Fruit fly (Drosophila melanogaster): ENCODE measurements around the gene bdl.
A peak's percentile ranks its signal among the peaks of the same experiment; 100 is the strongest.

bdl gene

DNA sequence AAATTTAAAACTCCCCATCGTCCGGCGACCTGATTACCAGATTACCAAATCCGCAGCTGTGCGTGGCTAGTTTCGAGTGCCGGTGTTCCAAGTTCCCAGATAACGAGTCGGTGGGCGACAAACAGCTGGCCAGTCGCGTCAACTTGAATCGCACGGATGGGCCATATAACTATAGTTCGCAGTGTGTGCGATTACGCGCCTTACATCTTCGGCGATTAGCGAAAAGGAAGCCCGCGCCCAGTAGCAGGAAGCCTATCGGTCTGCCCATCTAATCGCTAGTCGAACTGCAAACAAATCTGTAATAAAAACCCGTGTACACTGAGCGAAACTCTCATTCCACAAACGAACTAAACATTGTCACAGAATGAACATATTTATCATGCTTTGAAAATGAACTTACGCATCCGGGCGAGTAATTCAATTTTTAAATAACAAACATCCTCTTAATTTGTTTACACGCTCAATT is 10.7 kb downstream of the bdl start (continued):
- TF ChIP-seq CG8290 (GFP tag; optimal IDR thresholded peaks at IDR 0.05) (no peak), CG8290 (tag; optimal IDR thresholded peaks at IDR 0.05) (peak in 1 of 2 experiments; percentile 22), CG17359 (tag; optimal IDR thresholded peaks at IDR 0.05) (no peak), CG10462 (GFP tag; optimal IDR thresholded peaks at IDR 0.05) (no peak), gfzf (GFP tag; optimal IDR thresholded peaks at IDR 0.05) (no peak), dan (GFP tag; IDR thresholded peaks at IDR 0.05) (no peak), CG4854 (GFP tag; optimal IDR thresholded peaks at IDR 0.05) (no peak), Ada2b (GFP tag; IDR thresholded peaks at IDR 0.05) (no peak), sens-2 (GFP tag; IDR thresholded peaks at IDR 0.05) (no peak), trh (GFP tag; optimal IDR thresholded peaks at IDR 0.05) (no peak), Hr39 (optimal IDR thresholded peaks at IDR 0.05) (no peak), ase (GFP tag; IDR thresholded peaks at IDR 0.05) (no peak), Scr (GFP tag; IDR thresholded peaks at IDR 0.05; ENCODE audit: partially characterized antibody) (peak; percentile 15; the same call in 1 of the 2 replicates), jigr1 (GFP tag; IDR thresholded peaks at IDR 0.05) (no peak), bsh (GFP tag; optimal IDR thresholded peaks at IDR 0.05) (no peak), Myb (GFP tag; optimal IDR thresholded peaks at IDR 0.05) (peak; percentile 16), salm (tag; optimal IDR thresholded peaks at IDR 0.05) (no peak), Dll (GFP tag; IDR thresholded peaks at IDR 0.05; ENCODE audit: partially characterized antibody) (0 out of 4 replicates have a peak, but pooled peaks have one; percentile 9), CG6254 (GFP tag; optimal IDR thresholded peaks at IDR 0.05) (no peak), zfh2 (GFP tag; optimal IDR thresholded peaks at IDR 0.05) (peak; percentile 38), slou (GFP tag; optimal IDR thresholded peaks at IDR 0.05) (no peak), Mes4 (GFP tag; optimal IDR thresholded peaks at IDR 0.05) (no peak), Mrtf (GFP tag; IDR thresholded peaks at IDR 0.05) (no peak), sug (tag; optimal IDR thresholded peaks at IDR 0.05) (peak; percentile 86), exex (tag; optimal IDR thresholded peaks at IDR 0.05) (peak; percentile 80), CG4360 (GFP tag; IDR thresholded peaks at IDR 0.05) (no peak), CG3281 (GFP tag; optimal IDR thresholded peaks at IDR 0.05) (peak; percentile 41), CG17385 (GFP tag; optimal IDR thresholded peaks at IDR 0.05) (no peak), CG14710 (tag; optimal IDR thresholded peaks at IDR 0.05) (no peak), CG6813 (GFP tag; optimal IDR thresholded peaks at IDR 0.05) (peak; percentile 20), CG14050 (GFP tag; IDR thresholded peaks at IDR 0.05) (no peak), CG12391 (tag; optimal IDR thresholded peaks at IDR 0.05) (peak; percentile 4), pan (optimal IDR thresholded peaks at IDR 0.05) (no peak), pan (GFP tag; optimal IDR thresholded peaks at IDR 0.05 in 1 of 2, IDR thresholded peaks at IDR 0.05 in 1 of 2) (no peak), CG11723 (GFP tag; optimal IDR thresholded peaks at IDR 0.05) (no peak), CG6765 (GFP tag; optimal IDR thresholded peaks at IDR 0.05) (peak; percentile 0), CG32532 (GFP tag; IDR thresholded peaks at IDR 0.05) (no peak), Trl (optimal IDR thresholded peaks at IDR 0.05) (no peak), Trl (GFP tag; optimal IDR thresholded peaks at IDR 0.05) (no peak), CG2120 (GFP tag; optimal IDR thresholded peaks at IDR 0.05) (peak; percentile 61), CG10274 (GFP tag; optimal IDR thresholded peaks at IDR 0.05) (no peak), ERR (GFP tag; optimal IDR thresholded peaks at IDR 0.05) (no peak), CG10565 (GFP tag; optimal IDR thresholded peaks at IDR 0.05) (no peak), CG5245 (GFP tag; optimal IDR thresholded peaks at IDR 0.05) (no peak), CG4730 (GFP tag; IDR thresholded peaks at IDR 0.05) (no peak), tx (GFP tag; optimal IDR thresholded peaks at IDR 0.05) (no peak), mirr (GFP tag; optimal IDR thresholded peaks at IDR 0.05) (no peak), CG8388 (GFP tag; optimal IDR thresholded peaks at IDR 0.05) (no peak), wek (GFP tag; optimal IDR thresholded peaks at IDR 0.05) (no peak), CG18619 (GFP tag; optimal IDR thresholded peaks at IDR 0.05) (no peak), zf30C (GFP tag; optimal IDR thresholded peaks at IDR 0.05) (peak; percentile 33), CG17802 (tag; optimal IDR thresholded peaks at IDR 0.05) (no peak)

Data from whole organism, embryonic.